Worm (Caenorhabditis elegans): Measurements from ENCODE around the gene cor-1.

cor-1 gene

ce11 chrIII:10270778-10271307, 21.9 kb downstream of the cor-1 start, which contains the start of gene cnk-1 (continued):
- TF ChIP-seq zag-1 (tag; optimal IDR thresholded peaks at IDR 0.05) = no peak
- TF ChIP-seq Y5F2A.4 (GFP tag; optimal IDR thresholded peaks at IDR 0.05) = no peak
- TF ChIP-seq unc-62 (GFP tag; optimal IDR thresholded peaks at IDR 0.05 in 1 of 2) = no peak
- TF ChIP-seq unc-62 (tag; optimal IDR thresholded peaks at IDR 0.05) = no peak
- no peak for TF ChIP-seq attf-4 (tag; optimal IDR thresholded peaks at IDR 0.05)
- peak; percentile 88 for TF ChIP-seq snpc-1.2 (GFP tag; IDR thresholded peaks at IDR 0.05)
- peak; percentile 51 for TF ChIP-seq lin-13 (GFP tag; optimal IDR thresholded peaks at IDR 0.05)
- TF ChIP-seq nhr-77 (tag; optimal IDR thresholded peaks at IDR 0.05) = peak; percentile 6
- TF ChIP-seq dve-1 (tag; optimal IDR thresholded peaks at IDR 0.05; ENCODE audit: insufficient read depth) = peak; percentile 62
- no peak for TF ChIP-seq ces-1 (GFP tag; optimal IDR thresholded peaks at IDR 0.05)
- TF ChIP-seq lin-39 (tag; optimal IDR thresholded peaks at IDR 0.05) = no peak
- TF ChIP-seq ZK546.5 (tag; optimal IDR thresholded peaks at IDR 0.05) = no peak
- TF ChIP-seq dmd-9 (GFP tag; IDR thresholded peaks at IDR 0.05) = peak; percentile 100
- no peak for TF ChIP-seq unc-39 (tag; optimal IDR thresholded peaks at IDR 0.05)
- peak; percentile 98 for TF ChIP-seq lin-38 (GFP tag; IDR thresholded peaks at IDR 0.05)
- peak; percentile 85 for TF ChIP-seq mxl-3 (GFP tag; optimal IDR thresholded peaks at IDR 0.05)
- no peak for TF ChIP-seq spr-1 (tag; optimal IDR thresholded peaks at IDR 0.05)
- no peak for TF ChIP-seq egl-27 (tag; optimal IDR thresholded peaks at IDR 0.05)
- TF ChIP-seq lir-3 (tag; optimal IDR thresholded peaks at IDR 0.05) = no peak
- peak; percentile 44 for TF ChIP-seq spr-3 (GFP tag; optimal IDR thresholded peaks at IDR 0.05)
- TF ChIP-seq hlh-11 (tag; optimal IDR thresholded peaks at IDR 0.05) = peak; percentile 69
- peak; percentile 66 for TF ChIP-seq hlh-30 (tag; optimal IDR thresholded peaks at IDR 0.05; ENCODE audit: insufficient read depth)
- TF ChIP-seq nhr-25 (tag; optimal IDR thresholded peaks at IDR 0.05; ENCODE audit: borderline replicate concordance, insufficient read depth) = peak; percentile 48
- TF ChIP-seq aha-1 (tag) = peak; percentile 26
- peak; percentile 72; the same call in 1 of the 2 replicates for TF ChIP-seq saeg-2 (GFP tag; IDR thresholded peaks at IDR 0.05)
- peak; percentile 76 for TF ChIP-seq F49E8.2 (tag; optimal IDR thresholded peaks at IDR 0.05; ENCODE audit: borderline replicate concordance)
- peak; percentile 97 for TF ChIP-seq T26A8.4 (GFP tag; IDR thresholded peaks at IDR 0.05)
- TF ChIP-seq unc-130 (GFP tag; optimal IDR thresholded peaks at IDR 0.05) = peak; percentile 94
- no peak for TF ChIP-seq zfp-2 (tag; optimal IDR thresholded peaks at IDR 0.05)
- TF ChIP-seq zfp-3 (GFP tag; conservative IDR thresholded peaks at IDR 0.05) = peak; percentile 98
- no peak for TF ChIP-seq ama-1 (optimal IDR thresholded peaks at IDR 0.05)
- TF ChIP-seq sdz-12 (GFP tag; optimal IDR thresholded peaks at IDR 0.05) = peak; percentile 74
- peak; percentile 99 for TF ChIP-seq mes-2 (tag; optimal IDR thresholded peaks at IDR 0.05; ENCODE audit: poor library complexity, severe bottlenecking)
- TF ChIP-seq mep-1 (tag; optimal IDR thresholded peaks at IDR 0.05) = peak; percentile 42
- TF ChIP-seq ctbp-1 (GFP tag; IDR thresholded peaks at IDR 0.05) = peak; percentile 97
- TF ChIP-seq madf-9 (GFP tag; conservative IDR thresholded peaks at IDR 0.05) = peak; percentile 99
- TF ChIP-seq ceh-28 (tag; optimal IDR thresholded peaks at IDR 0.05) = no peak
- no peak for TF ChIP-seq T20F7.1 (GFP tag; optimal IDR thresholded peaks at IDR 0.05)
- TF ChIP-seq hif-1 (tag; optimal IDR thresholded peaks at IDR 0.05) = peak in 1 of 2 experiments; percentile 90
- TF ChIP-seq nhr-76 (tag; optimal IDR thresholded peaks at IDR 0.05) = no peak
- TF ChIP-seq lsy-2 (tag; optimal IDR thresholded peaks at IDR 0.05) = peak in 1 of 2 experiments; percentile 82
- peak; percentile 88 for TF ChIP-seq mxl-2 (GFP tag; conservative IDR thresholded peaks at IDR 0.05)
- peak; percentile 95 for TF ChIP-seq pha-4 (GFP tag; IDR thresholded peaks at IDR 0.05)
- no peak for TF ChIP-seq pha-4 (tag; optimal IDR thresholded peaks at IDR 0.05)
- TF ChIP-seq snpc-4 (tag; optimal IDR thresholded peaks at IDR 0.05) = no peak
- TF ChIP-seq tra-1 (GFP tag; IDR thresholded peaks at IDR 0.05) = peak; percentile 99
- TF ChIP-seq dmd-8 (GFP tag; IDR thresholded peaks at IDR 0.05) = peak; percentile 85
- TF ChIP-seq daf-8 (GFP tag; IDR thresholded peaks at IDR 0.05) = 0 out of 2 replicates have a peak, but pooled peaks have one; percentile 11
- TF ChIP-seq skn-1 (tag; optimal IDR thresholded peaks at IDR 0.05) = no peak
- TF ChIP-seq ceh-44 (GFP tag; IDR thresholded peaks at IDR 0.05) = peak; percentile 99
- TF ChIP-seq nhr-11 (tag; optimal IDR thresholded peaks at IDR 0.05) = peak; percentile 1
